Fruit fly (Drosophila melanogaster) whole organism: ENCODE data around the gene Or82a.

Experiments
- EcR ChIP-seq, 2 experiments: fragments of >200 bp; optimal IDR thresholded peaks; 2 replicates each; lab custom pipeline; 2017; ENCODE audit warnings: missing biosample characterization in 2 of 2, missing genetic modification characterization in 2 of 2, missing genetic modification reagents in 2 of 2
- psq ChIP-seq: fragments of >200 bp; optimal IDR thresholded peaks from 2 replicates; lab custom pipeline; 2017
- usp ChIP-seq: fragments of >200 bp; optimal IDR thresholded peaks from 2 replicates; lab custom pipeline; 2017; ENCODE audit warnings: missing biosample characterization, missing genetic modification characterization, mixed read lengths

DNA sequence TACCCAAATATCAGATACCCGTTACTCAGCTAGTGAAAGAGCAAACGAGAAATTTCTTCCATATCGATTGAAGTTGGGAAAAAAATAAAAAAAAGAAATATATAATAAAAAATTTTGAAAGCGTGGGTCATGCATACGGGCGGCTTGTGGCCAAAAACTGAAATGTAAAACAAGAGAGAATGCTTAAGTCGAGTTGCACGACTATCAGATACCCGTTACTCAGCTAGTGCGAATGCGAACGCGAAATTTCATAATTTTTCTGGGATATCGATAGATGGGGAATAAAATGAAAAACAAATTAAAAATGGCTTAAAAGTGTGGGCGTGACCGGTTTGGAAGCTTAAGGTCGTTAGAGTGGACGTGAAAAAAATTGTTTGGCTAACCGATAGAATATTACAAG lies 11.6 kb downstream of the Or82a start:
- TF ChIP-seq EcR (GFP tag; optimal IDR thresholded peaks at IDR 0.05; lab: Kevin White, UChicago), result no peak
- no peak for TF ChIP-seq usp
- no peak for TF ChIP-seq psq
